Worm (Caenorhabditis elegans): ENCODE data around the gene srx-4.

Gene srx-4

DNA sequence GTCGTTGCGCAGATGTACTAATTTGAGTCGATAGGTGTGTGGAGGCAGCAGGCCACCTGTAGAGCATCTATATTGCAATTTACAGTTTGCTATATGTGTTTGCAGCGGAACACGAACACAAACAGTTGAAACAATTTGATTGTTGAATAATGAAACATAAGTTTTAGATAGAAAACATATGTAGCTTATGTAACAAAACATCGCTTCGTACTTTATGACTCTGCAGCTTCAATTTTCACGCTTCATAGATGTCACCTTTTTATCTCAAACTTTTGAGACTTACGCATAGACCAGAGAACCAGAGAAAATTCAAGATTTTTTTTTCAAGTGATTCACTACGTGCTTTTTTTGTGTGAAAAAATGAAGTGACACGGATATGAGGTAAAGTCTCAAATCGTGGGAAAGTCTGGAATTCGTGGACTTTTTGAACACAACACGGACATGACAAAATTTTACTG is 31.4 kb upstream of the srx-4 start, which contains the start of gene fbxb-72 (continued):
- TF ChIP-seq snpc-1.1 (tag; optimal IDR thresholded peaks at IDR 0.05; ENCODE audit: insufficient read depth): no peak
- no peak for TF ChIP-seq bed-2 (GFP tag; IDR thresholded peaks at IDR 0.05)
- TF ChIP-seq ztf-6 (GFP tag; IDR thresholded peaks at IDR 0.05): no peak
- peak; percentile 23; the same call in 1 of the 2 replicates for TF ChIP-seq hsf-1 (GFP tag; IDR thresholded peaks at IDR 0.05)
- TF ChIP-seq hlh-26 (GFP tag; conservative IDR thresholded peaks at IDR 0.05): no peak
- peak; percentile 58 for TF ChIP-seq lir-1 (GFP tag; conservative IDR thresholded peaks at IDR 0.05)
- 0 out of 2 replicates have a peak, but pooled peaks have one; percentile 3 for TF ChIP-seq hmg-20 (GFP tag; IDR thresholded peaks at IDR 0.05)
- TF ChIP-seq ceh-40 (GFP tag; IDR thresholded peaks at IDR 0.05): no peak

- TF ChIP-seq Y53F4B.3 (GFP tag; IDR thresholded peaks at IDR 0.05): no peak
- no peak for TF ChIP-seq sdz-38 (tag; optimal IDR thresholded peaks at IDR 0.05)
- TF ChIP-seq tbx-9 (tag; optimal IDR thresholded peaks at IDR 0.05; ENCODE audit: borderline replicate concordance): no peak
- no peak for TF ChIP-seq hlh-26 (GFP tag; conservative IDR thresholded peaks at IDR 0.05)
- TF ChIP-seq akir-1 (GFP tag; optimal IDR thresholded peaks at IDR 0.05): no peak
- TF ChIP-seq dox-1 (GFP tag; IDR thresholded peaks at IDR 0.05): no peak
- TF ChIP-seq T26A5.8 (tag; optimal IDR thresholded peaks at IDR 0.05): no peak
- no peak for TF ChIP-seq tbp1 (GFP tag; optimal IDR thresholded peaks at IDR 0.05)
- no peak for TF ChIP-seq B0336.3 (GFP tag; IDR thresholded peaks at IDR 0.05)
- TF ChIP-seq ceh-40 (GFP tag; IDR thresholded peaks at IDR 0.05): no peak
- no peak for TF ChIP-seq snpc-1.3 (tag; optimal IDR thresholded peaks at IDR 0.05; ENCODE audit: insufficient read depth)
- TF ChIP-seq chd-7 (tag; optimal IDR thresholded peaks at IDR 0.05): no peak
Measured at ce11 chrV:722889-723288, 30.3 kb upstream of the srx-4 start.

DNA sequence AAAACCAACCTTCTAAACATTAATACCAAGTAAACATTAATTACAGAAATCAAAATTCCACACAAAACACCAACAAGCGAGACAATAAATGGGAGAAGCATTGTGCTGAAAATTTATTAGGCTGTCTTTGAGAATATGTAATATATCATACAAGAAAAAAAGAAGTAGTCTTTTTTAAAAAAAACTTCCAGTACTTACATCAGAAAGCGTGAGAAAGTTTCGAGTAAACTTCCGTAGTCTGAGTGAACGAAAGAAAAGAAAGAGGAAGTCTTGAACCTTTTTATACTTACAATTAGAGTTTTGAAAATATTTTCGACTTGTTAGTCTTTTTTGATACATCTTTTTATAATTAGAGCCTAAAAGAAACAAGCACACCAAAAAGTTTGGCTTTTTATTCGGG is 27.2 kb upstream of the srx-4 start, which contains the start of gene srbc-40:
srbc-40 (minus strand) TSS at position 101 of the 400 bp plus-strand sequence.
- TF ChIP-seq snpc-1.1 (tag; optimal IDR thresholded peaks at IDR 0.05; ENCODE audit: insufficient read depth): no peak
- no peak for TF ChIP-seq F22D6.2 (tag; optimal IDR thresholded peaks at IDR 0.05)
- no peak for TF ChIP-seq ekl-4 (GFP tag; IDR thresholded peaks at IDR 0.05)
- TF ChIP-seq sptf-2 (GFP tag; optimal IDR thresholded peaks at IDR 0.05): no peak
- no peak for TF ChIP-seq attf-5 (GFP tag; optimal IDR thresholded peaks at IDR 0.05)
- no peak for TF ChIP-seq nhr-27 (tag; optimal IDR thresholded peaks at IDR 0.05)
- TF ChIP-seq snpc-4 (GFP tag; optimal IDR thresholded peaks at IDR 0.05): no peak
- no peak for TF ChIP-seq snpc-4 (tag; optimal IDR thresholded peaks at IDR 0.05)
- no peak for TF ChIP-seq F39B2.1 (GFP tag; IDR thresholded peaks at IDR 0.05)
- no peak for TF ChIP-seq hrde-1 (tag; optimal IDR thresholded peaks at IDR 0.05; ENCODE audit: borderline replicate concordance)
- TF ChIP-seq nhr-80 (tag; optimal IDR thresholded peaks at IDR 0.05): no peak
- no peak for TF ChIP-seq tbx-9 (tag; optimal IDR thresholded peaks at IDR 0.05; ENCODE audit: borderline replicate concordance)
- TF ChIP-seq madf-3 (GFP tag; IDR thresholded peaks at IDR 0.05): no peak
- no peak for TF ChIP-seq pha-4 (tag; optimal IDR thresholded peaks at IDR 0.05)

DNA sequence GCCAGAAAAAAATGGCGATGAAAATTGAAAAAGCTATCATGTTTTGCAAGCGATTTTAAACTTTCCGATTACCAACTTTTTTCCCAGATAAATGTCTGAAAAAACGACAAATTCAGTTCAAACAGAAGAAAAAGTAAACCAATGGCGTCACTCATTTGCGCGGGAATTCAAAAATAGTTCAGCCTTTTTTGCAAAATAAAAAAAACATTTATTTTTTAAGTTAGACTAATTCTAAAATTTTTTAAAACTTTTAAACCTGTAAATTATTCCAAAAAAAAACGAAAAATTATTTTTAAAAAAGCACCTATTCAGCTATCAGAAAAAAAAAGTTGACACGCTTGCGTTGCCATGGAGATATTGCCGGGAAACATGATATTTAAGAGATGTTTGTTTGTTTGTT is 20.3 kb upstream of the srx-4 start, which contains the start of gene cyp-33C11:
cyp-33C11 (minus strand) TSS at position 101 of the 400 bp plus-strand sequence.
- TF ChIP-seq lin-54 (GFP tag; optimal IDR thresholded peaks at IDR 0.05) (no peak), F52B5.7 (tag; optimal IDR thresholded peaks at IDR 0.05) (no peak), tbx-9 (tag; optimal IDR thresholded peaks at IDR 0.05; ENCODE audit: borderline replicate concordance) (no peak), hlh-12 (tag; optimal IDR thresholded peaks at IDR 0.05) (no peak), repo-1 (tag; optimal IDR thresholded peaks at IDR 0.05) (no peak), mcd-1 (GFP tag; IDR thresholded peaks at IDR 0.05) (no peak), nhr-179 (tag; optimal IDR thresholded peaks at IDR 0.05) (no peak), snpc-4 (GFP tag; optimal IDR thresholded peaks at IDR 0.05) (no peak), snpc-4 (tag; optimal IDR thresholded peaks at IDR 0.05) (no peak), sptf-2 (GFP tag; optimal IDR thresholded peaks at IDR 0.05) (no peak), C06A6.2 (GFP tag; conservative IDR thresholded peaks at IDR 0.05) (no peak), F57C9.4 (tag; optimal IDR thresholded peaks at IDR 0.05) (no peak), sdz-38 (tag; optimal IDR thresholded peaks at IDR 0.05) (no peak), F49E8.2 (tag; optimal IDR thresholded peaks at IDR 0.05; ENCODE audit: insufficient read depth) (no peak), hmg-20 (GFP tag; IDR thresholded peaks at IDR 0.05) (no peak), B0336.3 (GFP tag; IDR thresholded peaks at IDR 0.05) (no peak), ztf-28 (GFP tag; IDR thresholded peaks at IDR 0.05) (no peak)

All from whole organism, young adult.